Worm (Caenorhabditis elegans): ENCODE data around the gene pqn-41.

The pqn-41 gene

DNA sequence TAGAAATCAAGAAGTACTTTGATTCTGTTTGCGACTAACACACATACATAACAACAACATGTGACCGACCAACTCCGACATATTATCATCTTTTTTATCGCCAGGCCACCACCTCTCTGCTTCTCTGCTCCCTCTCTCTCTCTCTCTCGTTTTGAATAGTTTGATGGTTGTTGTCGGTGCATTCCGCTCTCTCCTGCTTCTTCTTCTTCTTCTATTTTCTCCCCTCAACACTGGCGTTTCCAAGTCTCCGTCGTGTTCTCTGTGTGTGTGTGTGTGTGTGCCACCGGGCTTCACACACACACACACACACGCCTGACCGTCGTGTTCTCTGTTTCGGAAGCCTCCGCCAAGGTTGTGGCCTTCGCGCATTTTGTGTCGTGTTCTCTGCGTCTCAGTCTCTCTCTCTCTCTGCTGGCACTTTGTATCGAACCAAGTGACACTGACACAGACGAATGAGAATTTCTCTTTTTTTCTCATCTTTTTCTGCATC lies 19.3 kb downstream of the pqn-41 start (continued):
- TF ChIP-seq mes-2 (tag; optimal IDR thresholded peaks at IDR 0.05; ENCODE audit: poor library complexity, severe bottlenecking) (peak; percentile 73), tra-1 (GFP tag; IDR thresholded peaks at IDR 0.05) (peak; percentile 99), duxl-1 (tag; optimal IDR thresholded peaks at IDR 0.05; ENCODE audit: poor library complexity) (peak; percentile 73), mdl-1 (tag; optimal IDR thresholded peaks at IDR 0.05) (peak; percentile 97 to 98), aha-1 (tag) (peak; percentile 100), Y75B8A.6 (GFP tag; IDR thresholded peaks at IDR 0.05) (peak; percentile 22; the same call in 1 of the 2 replicates), F26F4.8 (GFP tag; conservative IDR thresholded peaks at IDR 0.05) (no peak), arid-1 (GFP tag; conservative IDR thresholded peaks at IDR 0.05) (peak; percentile 75; the same call in 1 of the 2 replicates), gei-8 (GFP tag; optimal IDR thresholded peaks at IDR 0.05) (peak; percentile 99), hlh-30 (tag; optimal IDR thresholded peaks at IDR 0.05; ENCODE audit: insufficient read depth) (peak; percentile 99), mxl-2 (GFP tag; conservative IDR thresholded peaks at IDR 0.05) (peak; percentile 64; the same call in 1 of the 2 replicates), set-16 (GFP tag; IDR thresholded peaks at IDR 0.05) (peak; percentile 85), zip-11 (GFP tag; IDR thresholded peaks at IDR 0.05) (no peak), Y5F2A.4 (GFP tag; optimal IDR thresholded peaks at IDR 0.05) (no peak), ctbp-1 (GFP tag; IDR thresholded peaks at IDR 0.05) (peak; percentile 96), nhr-42 (GFP tag; IDR thresholded peaks at IDR 0.05) (peak; percentile 72), lin-39 (tag; optimal IDR thresholded peaks at IDR 0.05) (no peak), zag-1 (tag; optimal IDR thresholded peaks at IDR 0.05) (peak; percentile 75), ces-1 (GFP tag; optimal IDR thresholded peaks at IDR 0.05) (no peak), nhr-77 (tag; optimal IDR thresholded peaks at IDR 0.05) (peak; percentile 97), saeg-2 (GFP tag; IDR thresholded peaks at IDR 0.05) (peak; percentile 97), T26A8.4 (GFP tag; IDR thresholded peaks at IDR 0.05) (peak; percentile 89), pqm-1 (tag; optimal IDR thresholded peaks at IDR 0.05) (peak; percentile 71), sdz-12 (GFP tag; optimal IDR thresholded peaks at IDR 0.05) (no peak), ama-1 (optimal IDR thresholded peaks at IDR 0.05) (no peak), attf-4 (tag; optimal IDR thresholded peaks at IDR 0.05) (no peak), fkh-10 (GFP tag; optimal IDR thresholded peaks at IDR 0.05) (peak; percentile 76), F44E2.7 (GFP tag; IDR thresholded peaks at IDR 0.05) (no peak), lin-13 (GFP tag; optimal IDR thresholded peaks at IDR 0.05) (peak; percentile 82), dmd-8 (GFP tag; IDR thresholded peaks at IDR 0.05) (no peak), lim-7 (GFP tag; IDR thresholded peaks at IDR 0.05) (0 out of 2 replicates have a peak, but pooled peaks have one; percentile 30), snpc-1.2 (GFP tag; IDR thresholded peaks at IDR 0.05) (no peak), dpl-1 (GFP tag; optimal IDR thresholded peaks at IDR 0.05) (peak; percentile 79), fos-1 (tag; optimal IDR thresholded peaks at IDR 0.05) (peak; percentile 95), zip-2 (tag; optimal IDR thresholded peaks at IDR 0.05) (peak; percentile 87), lir-3 (tag; optimal IDR thresholded peaks at IDR 0.05) (peak; percentile 50), ztf-7 (tag; optimal IDR thresholded peaks at IDR 0.05) (peak; percentile 58), lin-29 (GFP tag; IDR thresholded peaks at IDR 0.05) (peak; percentile 87), ceh-82 (tag; optimal IDR thresholded peaks at IDR 0.05) (no peak), nhr-237 (tag; optimal IDR thresholded peaks at IDR 0.05) (peak; percentile 73), egl-27 (tag; optimal IDR thresholded peaks at IDR 0.05) (peak; percentile 99), jun-1 (tag; optimal IDR thresholded peaks at IDR 0.05) (peak; percentile 93), lsy-2 (tag; optimal IDR thresholded peaks at IDR 0.05) (peak; percentile 83 to 93), lin-38 (GFP tag; IDR thresholded peaks at IDR 0.05) (peak; percentile 73; the same call in 1 of the 2 replicates), nhr-25 (tag; optimal IDR thresholded peaks at IDR 0.05; ENCODE audit: borderline replicate concordance, insufficient read depth) (peak; percentile 97), F10B5.3 (tag; optimal IDR thresholded peaks at IDR 0.05) (peak; percentile 84), ceh-20 (GFP tag; IDR thresholded peaks at IDR 0.05) (peak; percentile 97), mdt-29 (GFP tag; IDR thresholded peaks at IDR 0.05) (peak; percentile 89), dmd-9 (GFP tag; IDR thresholded peaks at IDR 0.05) (0 out of 2 replicates have a peak, but pooled peaks have one; percentile 56), spr-1 (tag; optimal IDR thresholded peaks at IDR 0.05) (peak; percentile 90), vab-7 (GFP tag; IDR thresholded peaks at IDR 0.05) (peak; percentile 65; the same call in 1 of the 2 replicates)
